Worm (Caenorhabditis elegans): Measurements from ENCODE around the gene zchc-1A.

DNA sequence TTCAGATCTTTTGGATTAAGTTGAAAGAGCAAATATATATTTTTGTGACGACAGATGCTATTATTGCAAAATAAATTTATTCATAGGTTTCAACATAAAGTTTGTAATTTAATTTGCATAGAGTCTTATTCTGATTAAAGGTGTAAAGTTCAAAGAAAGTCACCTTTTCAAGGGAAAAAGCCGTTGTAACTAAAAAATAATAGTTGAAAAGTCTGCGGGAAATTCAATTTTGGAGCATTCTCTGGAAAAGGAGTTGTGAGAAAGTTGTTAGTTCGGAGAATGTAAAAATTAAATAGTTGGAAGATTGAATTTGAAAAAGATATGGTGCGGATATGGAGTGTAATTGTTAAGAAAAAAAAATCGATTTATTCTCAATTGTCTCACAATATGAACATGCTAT is 10.1 kb upstream of the zchc-1A start:
- TF ChIP-seq F13C5.2 (tag; optimal IDR thresholded peaks at IDR 0.05) (no peak), hnd-1 (tag; optimal IDR thresholded peaks at IDR 0.05) (no peak)
